Worm (Caenorhabditis elegans) whole organism, L1 larva: ENCODE data around the gene R08E5.1.

Experiments used
- aha-1 ChIP-seq: fragments of 150-350 bp; optimal IDR thresholded peaks from 2 replicates; lab custom pipeline; 2014; ENCODE audit warnings: missing biosample characterization, missing genetic modification characterization
- nhr-12 ChIP-seq: sonication (generic microtip); optimal IDR thresholded peaks from 2 replicates; lab custom pipeline; 2017; ENCODE audit warnings: missing biosample characterization, missing genetic modification characterization
- nhr-77 ChIP-seq: fragments of 150-350 bp; optimal IDR thresholded peaks from 2 replicates; lab custom pipeline; 2014; ENCODE audit warnings: missing biosample characterization, missing genetic modification characterization
- ztf-11 ChIP-seq, 2 experiments: sonication (generic microtip); optimal IDR thresholded peaks; 2 replicates each; lab custom pipeline; 2016 to 2017; ENCODE audit warnings: missing genetic modification characterization in 2 of 2, missing biosample characterization in 1 of 2, missing compliant biosample characterization in 1 of 2

DNA sequence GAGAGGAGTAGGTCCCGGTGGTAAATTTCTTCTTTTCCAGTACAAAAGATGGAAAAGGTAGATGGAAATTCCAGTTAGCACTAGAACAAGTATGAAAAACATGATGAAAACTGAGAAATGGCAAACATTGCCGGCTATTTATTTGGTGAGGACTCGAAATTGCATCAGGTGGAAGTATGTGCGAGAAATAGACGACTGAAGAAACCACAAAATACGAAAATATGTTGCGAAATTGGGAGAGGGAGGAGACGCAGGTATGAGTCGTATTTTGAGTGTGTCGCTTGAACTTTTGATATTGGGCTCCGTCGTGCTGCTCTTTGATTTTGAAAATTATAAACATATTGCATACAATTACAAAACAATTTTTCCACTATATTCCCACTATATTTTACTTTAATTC, 32.0 kb upstream of the R08E5.1 start, which contains the start of gene cyp-33C8:
- TF ChIP-seq nhr-12 (tag; lab: Kevin White, UChicago): no peak
- TF ChIP-seq ztf-11 (tag; optimal IDR thresholded peaks at IDR 0.05; lab: Kevin White, UChicago): no peak
- no peak for TF ChIP-seq aha-1 (tag; lab: Kevin White, UChicago)
- TF ChIP-seq nhr-77 (tag; lab: Kevin White, UChicago): no peak
